Fruit fly (Drosophila melanogaster) whole organism: Measurements from ENCODE around the gene tsh.

Experiments
- CG8478 ChIP-seq: fragments of >200 bp; optimal IDR thresholded peaks from 2 replicates; lab custom pipeline; 2018; ENCODE audit warnings: inconsistent platforms
- pan ChIP-seq: fragments of >200 bp; optimal IDR thresholded peaks from 2 replicates; lab custom pipeline; 2017

dm6 chr2L:21877006-21877405, 48.6 kb downstream of the tsh start:
- no peak for TF ChIP-seq CG8478 (lab: Kevin White, UChicago)
- TF ChIP-seq pan = no peak
